Worm (Caenorhabditis elegans) whole organism, L4 larva: ENCODE measurements around the gene C44B7.11.

Source experiments
- D1046.2 ChIP-seq: fragments of 200-800 bp; sonication (Bioruptor generic); IDR thresholded peaks from 2 replicates; pipeline ENCODE4 v1.3.6; 2022; ENCODE audit warnings: missing genetic modification characterization, missing compliant biosample characterization
- F49E8.2 ChIP-seq: sonication (generic microtip); optimal IDR thresholded peaks from 2 replicates; lab custom pipeline; 2016; ENCODE audit warnings: missing compliant biosample characterization, mild to moderate bottlenecking, missing genetic modification characterization, borderline replicate concordance
- T20F7.1 ChIP-seq: fragments of 200-800 bp; sonication (Bioruptor generic); optimal IDR thresholded peaks from 2 replicates; lab custom pipeline; 2018; ENCODE audit warnings: mild to moderate bottlenecking, missing genetic modification characterization, missing compliant biosample characterization
- T26A8.4 ChIP-seq: fragments of 200-800 bp; sonication (Bioruptor generic); IDR thresholded peaks from 2 replicates; pipeline ENCODE4 v1.3.6; 2022; ENCODE audit warnings: missing genetic modification characterization, missing compliant biosample characterization
- Y48G9A.11 ChIP-seq: fragments of 200-800 bp; sonication (Bioruptor generic); IDR thresholded peaks from 2 replicates; pipeline ENCODE4 v1.3.6; 2022; ENCODE audit warnings: missing genetic modification reagents, missing genetic modification characterization, missing compliant biosample characterization
- Y5F2A.4 ChIP-seq: fragments of 200-800 bp; sonication (Bioruptor generic); optimal IDR thresholded peaks from 2 replicates; lab custom pipeline; 2018; ENCODE audit warnings: mild to moderate bottlenecking, missing genetic modification characterization, missing compliant biosample characterization
- ZK337.2 ChIP-seq: fragments of 200-800 bp; sonication (Bioruptor generic); IDR thresholded peaks from 2 replicates; pipeline ENCODE4 v1.3.6; 2022; ENCODE audit warnings: missing genetic modification reagents, missing genetic modification characterization, missing compliant biosample characterization
- ZK546.5 ChIP-seq, 2 experiments: sonication (generic microtip); optimal IDR thresholded peaks; 2 replicates each; lab custom pipeline; 2017; ENCODE audit warnings: missing biosample characterization in 2 of 2, missing genetic modification characterization in 2 of 2
- aha-1 ChIP-seq: fragments of 150-350 bp; peaks from one replicate; lab custom pipeline; 2014; ENCODE audit warnings: missing biosample characterization, missing genetic modification characterization
- aly-2 ChIP-seq: sonication (generic microtip); optimal IDR thresholded peaks from 2 replicates; lab custom pipeline; 2018; ENCODE audit warnings: missing biosample characterization, missing genetic modification characterization
- attf-4 ChIP-seq: sonication (generic microtip); optimal IDR thresholded peaks from 3 replicates; lab custom pipeline; 2017; ENCODE audit warnings: missing biosample characterization, missing genetic modification characterization
- ceh-20 ChIP-seq: fragments of 200-800 bp; sonication (Bioruptor generic); IDR thresholded peaks from 2 replicates; pipeline ENCODE4 v1.3.6; 2022; ENCODE audit warnings: missing genetic modification reagents, missing genetic modification characterization, missing compliant biosample characterization
- ceh-32 ChIP-seq: sonication (generic microtip); optimal IDR thresholded peaks from 2 replicates; lab custom pipeline; 2016; ENCODE audit warnings: mild to moderate bottlenecking, missing genetic modification characterization, missing compliant biosample characterization; ENCODE audit not compliant: poor library complexity
- ceh-62 ChIP-seq: sonication (generic microtip); optimal IDR thresholded peaks from 2 replicates; lab custom pipeline; 2017; ENCODE audit warnings: missing biosample characterization, missing genetic modification characterization
- ctbp-1 ChIP-seq: fragments of 200-800 bp; sonication (Bioruptor generic); IDR thresholded peaks from 2 replicates; pipeline ENCODE4 v1.3.6; 2022; ENCODE audit warnings: missing genetic modification reagents, missing genetic modification characterization, missing compliant biosample characterization
- daf-16 ChIP-seq, 3 experiments: sonication (generic microtip); optimal IDR thresholded peaks; 2 replicates each; lab custom pipeline; 2016 to 2017; ENCODE audit warnings: missing genetic modification characterization in 3 of 3, missing genetic modification reagents in 3 of 3, mild to moderate bottlenecking in 2 of 3, missing compliant biosample characterization in 2 of 3, missing biosample characterization in 1 of 3, moderate library complexity in 1 of 3
- dmd-6 ChIP-seq: fragments of 200-800 bp; sonication (Bioruptor generic); IDR thresholded peaks from 2 replicates; pipeline ENCODE4 v1.3.6; 2022; ENCODE audit warnings: missing genetic modification reagents, missing genetic modification characterization, missing compliant biosample characterization
- dmd-9 ChIP-seq: fragments of 200-800 bp; sonication (Bioruptor generic); IDR thresholded peaks from 2 replicates; pipeline ENCODE4 v1.3.6; 2022; ENCODE audit warnings: missing genetic modification reagents, missing genetic modification characterization, missing compliant biosample characterization
- dve-1 ChIP-seq: sonication (generic microtip); optimal IDR thresholded peaks from 2 replicates; lab custom pipeline; 2017; ENCODE audit warnings: antibody characterized with exemption, mild to moderate bottlenecking, missing genetic modification characterization, missing compliant biosample characterization; ENCODE audit not compliant: insufficient read depth
- hlh-11 ChIP-seq: fragments of 200-800 bp; sonication (Bioruptor generic); optimal IDR thresholded peaks from 2 replicates; lab custom pipeline; 2018; ENCODE audit warnings: mild to moderate bottlenecking, missing genetic modification characterization, missing compliant biosample characterization
- hlh-30 ChIP-seq: sonication (generic microtip); optimal IDR thresholded peaks from 2 replicates; lab custom pipeline; 2017; ENCODE audit warnings: antibody characterized with exemption, mild to moderate bottlenecking, missing genetic modification characterization, missing compliant biosample characterization; ENCODE audit not compliant: insufficient read depth
- lin-1 ChIP-seq: fragments of 200-800 bp; sonication (Bioruptor generic); IDR thresholded peaks from 2 replicates; pipeline ENCODE4 v1.3.6; 2022; ENCODE audit warnings: missing genetic modification reagents, missing genetic modification characterization, missing compliant biosample characterization
- lin-13 ChIP-seq: fragments of 150-350 bp; optimal IDR thresholded peaks from 2 replicates; lab custom pipeline; 2014; ENCODE audit warnings: missing biosample characterization, missing genetic modification reagents, missing genetic modification characterization
- lin-38 ChIP-seq: fragments of 200-800 bp; sonication (Bioruptor generic); IDR thresholded peaks from 2 replicates; pipeline ENCODE4 v1.3.6; 2022; ENCODE audit warnings: missing genetic modification reagents, missing genetic modification characterization, missing compliant biosample characterization
- lin-39 ChIP-seq: fragments of 150-350 bp; optimal IDR thresholded peaks from 2 replicates; lab custom pipeline; 2014; ENCODE audit warnings: missing biosample characterization, missing genetic modification reagents, missing genetic modification characterization
- lir-3 ChIP-seq: sonication (generic microtip); optimal IDR thresholded peaks from 2 replicates; lab custom pipeline; 2016; ENCODE audit warnings: mild to moderate bottlenecking, missing genetic modification characterization, missing compliant biosample characterization
- lsy-2 ChIP-seq, 2 experiments: fragments of 150-350 bp in 1 of 2; sonication (generic microtip) in 1 of 2; optimal IDR thresholded peaks; 2 replicates each; lab custom pipeline; 2014 to 2017; ENCODE audit warnings: missing biosample characterization in 2 of 2, missing genetic modification characterization in 2 of 2
- madf-5 ChIP-seq, 2 experiments: fragments of 200-800 bp; sonication (Bioruptor generic); IDR thresholded peaks; 2 replicates each; pipeline ENCODE4 v1.3.6; 2022; ENCODE audit warnings: missing compliant biosample characterization in 2 of 2, missing genetic modification characterization in 2 of 2
- mep-1 ChIP-seq: fragments of 150-350 bp; sonication (generic microtip); optimal IDR thresholded peaks from 3 replicates; lab custom pipeline; 2014; ENCODE audit warnings: missing biosample characterization, missing genetic modification characterization
- mes-2 ChIP-seq: sonication (generic microtip); optimal IDR thresholded peaks from 2 replicates; lab custom pipeline; 2016; ENCODE audit warnings: missing genotype, mild to moderate bottlenecking, missing genetic modification characterization, missing compliant biosample characterization; ENCODE audit not compliant: poor library complexity, severe bottlenecking
- mxl-2 ChIP-seq: fragments of 200-800 bp; sonication (Bioruptor generic); conservative IDR thresholded peaks from 2 replicates; pipeline ENCODE4 v1.3.6; 2022; ENCODE audit warnings: missing genetic modification reagents, missing genetic modification characterization, missing compliant biosample characterization
- mxl-3 ChIP-seq: fragments of 200-800 bp; sonication (Bioruptor generic); optimal IDR thresholded peaks from 2 replicates; lab custom pipeline; 2018; ENCODE audit warnings: mild to moderate bottlenecking, missing genetic modification characterization, missing compliant biosample characterization
- nhr-10 ChIP-seq: fragments of 150-350 bp; optimal IDR thresholded peaks from 2 replicates; lab custom pipeline; 2014; ENCODE audit warnings: missing biosample characterization, missing genetic modification characterization
- nhr-111 ChIP-seq: fragments of 200-800 bp; sonication (Bioruptor generic); optimal IDR thresholded peaks from 2 replicates; lab custom pipeline; 2018; ENCODE audit warnings: mild to moderate bottlenecking, missing genetic modification characterization, missing compliant biosample characterization
- nhr-28 ChIP-seq: fragments of 150-350 bp; optimal IDR thresholded peaks from 2 replicates; lab custom pipeline; 2014; ENCODE audit warnings: missing biosample characterization, missing genetic modification characterization
- nhr-42 ChIP-seq: fragments of 200-800 bp; sonication (Bioruptor generic); IDR thresholded peaks from 2 replicates; pipeline ENCODE4 v1.3.6; 2022; ENCODE audit warnings: missing genetic modification characterization, missing compliant biosample characterization
- nhr-48 ChIP-seq: sonication (generic microtip); optimal IDR thresholded peaks from 2 replicates; lab custom pipeline; 2016; ENCODE audit warnings: mild to moderate bottlenecking, missing genetic modification characterization, missing compliant biosample characterization
- pha-4 ChIP-seq, 2 experiments: fragments of 150-350 bp in 1 of 2; fragments of 200-800 bp in 1 of 2; sonication (Bioruptor generic) in 1 of 2; IDR thresholded peaks in 1 of 2; optimal IDR thresholded peaks in 1 of 2; 2 replicates each; pipeline versions ENCODE4 v1.3.6 to Lab custom; 2014 to 2022; ENCODE audit warnings: missing genetic modification characterization in 2 of 2, missing genetic modification reagents in 2 of 2, missing biosample characterization in 1 of 2, missing compliant biosample characterization in 1 of 2
- php-3 ChIP-seq: fragments of 200-800 bp; sonication (Bioruptor generic); IDR thresholded peaks from 2 replicates; pipeline ENCODE4 v1.3.6; 2022; ENCODE audit warnings: missing genetic modification reagents, missing genetic modification characterization, missing compliant biosample characterization
- pqm-1 ChIP-seq: sonication (generic microtip); optimal IDR thresholded peaks from 2 replicates; lab custom pipeline; 2017; ENCODE audit warnings: missing biosample characterization, missing genetic modification characterization
- rbr-2 ChIP-seq: sonication (generic microtip); optimal IDR thresholded peaks from 2 replicates; lab custom pipeline; 2016; ENCODE audit warnings: missing genotype, missing genetic modification characterization, missing compliant biosample characterization
- saeg-2 ChIP-seq: fragments of 200-800 bp; sonication (Bioruptor generic); IDR thresholded peaks from 2 replicates; pipeline ENCODE4 v1.3.6; 2022; ENCODE audit warnings: missing genetic modification reagents, missing genetic modification characterization, missing compliant biosample characterization
- spr-1 ChIP-seq: sonication (generic microtip); optimal IDR thresholded peaks from 2 replicates; lab custom pipeline; 2016; ENCODE audit warnings: mild to moderate bottlenecking, missing genetic modification characterization, missing compliant biosample characterization
- spr-3 ChIP-seq: fragments of 200-800 bp; sonication (Bioruptor generic); optimal IDR thresholded peaks from 2 replicates; lab custom pipeline; 2018; ENCODE audit warnings: mild to moderate bottlenecking, missing genetic modification characterization, missing compliant biosample characterization
- unc-62 ChIP-seq, 3 experiments: fragments of 150-350 bp in 1 of 3; sonication (generic microtip); optimal IDR thresholded peaks in 2 of 3; peaks in 1 of 3; 1 replicate in 1 of 3; 2 replicates in 2 of 3; lab custom pipeline; 2014 to 2017; ENCODE audit warnings: missing biosample characterization in 3 of 3, missing genetic modification characterization in 3 of 3, missing genetic modification reagents in 3 of 3, missing genotype in 1 of 3
- vab-7 ChIP-seq: fragments of 200-800 bp; sonication (Bioruptor generic); IDR thresholded peaks from 2 replicates; pipeline ENCODE4 v1.3.6; 2022; ENCODE audit warnings: missing genetic modification reagents, missing genetic modification characterization, missing compliant biosample characterization
- zfp-3 ChIP-seq: fragments of 200-800 bp; sonication (Bioruptor generic); conservative IDR thresholded peaks from 2 replicates; pipeline ENCODE4 v1.3.6; 2022; ENCODE audit warnings: missing genetic modification reagents, missing genetic modification characterization, missing compliant biosample characterization
- zip-11 ChIP-seq: fragments of 200-800 bp; sonication (Bioruptor generic); IDR thresholded peaks from 2 replicates; pipeline ENCODE4 v1.3.6; 2022; ENCODE audit warnings: missing genetic modification characterization, missing compliant biosample characterization
- ztf-11 ChIP-seq: fragments of 150-350 bp; optimal IDR thresholded peaks from 2 replicates; lab custom pipeline; 2014; ENCODE audit warnings: missing biosample characterization, missing genetic modification characterization

The C44B7.11 gene

ce11 chrII:6888211-6888610 is 9.1 kb downstream of the C44B7.11 start:
- no peak for TF ChIP-seq lin-39 (tag; lab: Kevin White, UChicago)
- peak; percentile 38; the same call in 1 of the 2 replicates for TF ChIP-seq lin-1 (GFP tag; lab: Robert Waterston, UW)
- peak; percentile 49 for TF ChIP-seq nhr-28 (tag; lab: Kevin White, UChicago)
- TF ChIP-seq lsy-2 (tag; optimal IDR thresholded peaks at IDR 0.05; lab: Kevin White, UChicago) = peak; percentile 52 to 70
- TF ChIP-seq lin-38 (GFP tag; lab: Robert Waterston, UW) = peak; percentile 44
- TF ChIP-seq nhr-48 = peak; percentile 35
- TF ChIP-seq D1046.2 = no peak
- no peak for TF ChIP-seq vab-7
- TF ChIP-seq ztf-11 (tag; lab: Kevin White, UChicago) = no peak
- TF ChIP-seq T20F7.1 (GFP tag; lab: Kevin White, UChicago) = peak; percentile 69
- peak; percentile 90 for TF ChIP-seq mep-1 (tag; lab: Kevin White, UChicago)
- peak; percentile 88 for TF ChIP-seq dve-1 (tag; lab: Kevin White, UChicago)
- TF ChIP-seq ZK337.2 (GFP tag; lab: Robert Waterston, UW) = no peak
- peak; percentile 7 for TF ChIP-seq spr-1 (tag; lab: Kevin White, UChicago)
- 0 out of 2 replicates have a peak, but pooled peaks have one; percentile 45 for TF ChIP-seq Y48G9A.11 (GFP tag; lab: Robert Waterston, UW)
- TF ChIP-seq T26A8.4 (GFP tag; lab: Robert Waterston, UW) = peak; percentile 79
- no peak for TF ChIP-seq ceh-62 (tag; lab: Kevin White, UChicago)
- TF ChIP-seq Y5F2A.4 (GFP tag; lab: Kevin White, UChicago) = no peak
- no peak for TF ChIP-seq F49E8.2
- TF ChIP-seq ceh-32 (tag; lab: Kevin White, UChicago) = no peak
- TF ChIP-seq rbr-2 = peak; percentile 20
- TF ChIP-seq ctbp-1 (GFP tag; lab: Robert Waterston, UW) = no peak
- no peak for TF ChIP-seq unc-62 (GFP tag; optimal IDR thresholded peaks at IDR 0.05 in 1 of 2; lab: Kevin White, UChicago)
- TF ChIP-seq unc-62 (tag; optimal IDR thresholded peaks at IDR 0.05; lab: Kevin White, UChicago) = no peak
- TF ChIP-seq mxl-2 (GFP tag; lab: Robert Waterston, UW) = no peak
- TF ChIP-seq saeg-2 = no peak
- TF ChIP-seq madf-5 (GFP tag; IDR thresholded peaks at IDR 0.05; lab: Robert Waterston, UW) = no peak
- peak; percentile 64 for TF ChIP-seq nhr-42
- TF ChIP-seq mes-2 = peak; percentile 42
- TF ChIP-seq pqm-1 (tag; lab: Kevin White, UChicago) = peak; percentile 17
- TF ChIP-seq mxl-3 (GFP tag; lab: Kevin White, UChicago) = no peak
- TF ChIP-seq hlh-30 (tag; lab: Kevin White, UChicago) = peak; percentile 22
- no peak for TF ChIP-seq zip-11 (GFP tag; lab: Robert Waterston, UW)
- TF ChIP-seq dmd-6 (GFP tag; lab: Robert Waterston, UW) = peak; percentile 33; the same call in 1 of the 2 replicates
- peak; percentile 27 to 63 for TF ChIP-seq daf-16 (GFP tag; optimal IDR thresholded peaks at IDR 0.05; lab: Kevin White, UChicago)
- peak; percentile 64 for TF ChIP-seq daf-16 (tag; optimal IDR thresholded peaks at IDR 0.05; lab: Kevin White, UChicago)
- TF ChIP-seq nhr-10 (tag; lab: Kevin White, UChicago) = peak; percentile 32
- peak; percentile 9 for TF ChIP-seq attf-4 (tag; lab: Kevin White, UChicago)
- TF ChIP-seq lin-13 (GFP tag; lab: Kevin White, UChicago) = no peak
- TF ChIP-seq zfp-3 (GFP tag; lab: Robert Waterston, UW) = peak; percentile 93
- TF ChIP-seq nhr-111 = peak; percentile 34
- 0 out of 2 replicates have a peak, but pooled peaks have one; percentile 3 for TF ChIP-seq dmd-9
- TF ChIP-seq ZK546.5 (tag; optimal IDR thresholded peaks at IDR 0.05; lab: Kevin White, UChicago) = no peak
- no peak for TF ChIP-seq pha-4 (GFP tag; IDR thresholded peaks at IDR 0.05; lab: Robert Waterston, UW)
- no peak for TF ChIP-seq pha-4 (tag; optimal IDR thresholded peaks at IDR 0.05; lab: Kevin White, UChicago)
- peak; percentile 85 for TF ChIP-seq php-3 (GFP tag; lab: Robert Waterston, UW)
- TF ChIP-seq spr-3 (GFP tag; lab: Kevin White, UChicago) = no peak
- TF ChIP-seq ceh-20 (GFP tag; lab: Robert Waterston, UW) = 0 out of 2 replicates have a peak, but pooled peaks have one; percentile 28
- peak; percentile 55 for TF ChIP-seq hlh-11
- no peak for TF ChIP-seq lir-3 (tag; lab: Kevin White, UChicago)
- peak; percentile 33 for TF ChIP-seq aha-1
- TF ChIP-seq aly-2 = no peak
